Worm (Caenorhabditis elegans) whole organism, young adult: ENCODE measurements around the gene ufd-2.
A peak's percentile ranks its signal among the peaks of the same experiment; 100 is the strongest.

Source experiments
- K12H6.12 ChIP-seq: fragments of 200-800 bp; sonication (Bioruptor generic); optimal IDR thresholded peaks from 2 replicates; lab custom pipeline; 2018; ENCODE audit warnings: mild to moderate bottlenecking, missing genetic modification characterization, missing compliant biosample characterization
- ama-1 ChIP-seq, 3 experiments: fragments of 150-350 bp in 1 of 3; sonication (generic microtip) in 2 of 3; optimal IDR thresholded peaks; 2 replicates each; lab custom pipeline; 2014 to 2018; ENCODE audit warnings: missing biosample characterization in 2 of 3, missing genetic modification characterization in 2 of 3, missing genetic modification reagents in 2 of 3
- ets-4 ChIP-seq: fragments of 200-800 bp; sonication (Bioruptor generic); optimal IDR thresholded peaks from 2 replicates; lab custom pipeline; 2018; ENCODE audit warnings: mild to moderate bottlenecking, missing genetic modification characterization, missing compliant biosample characterization
- hlh-12 ChIP-seq: sonication (generic microtip); optimal IDR thresholded peaks from 2 replicates; lab custom pipeline; 2016; ENCODE audit warnings: missing genetic modification characterization, missing compliant biosample characterization
- hsf-1 ChIP-seq: fragments of 200-800 bp; sonication (Bioruptor generic); IDR thresholded peaks from 2 replicates; pipeline ENCODE4 v1.3.6; 2022; ENCODE audit warnings: missing genetic modification reagents, missing genetic modification characterization, missing compliant biosample characterization
- lag-1 ChIP-seq: fragments of 200-800 bp; sonication (Bioruptor generic); IDR thresholded peaks from 2 replicates; pipeline ENCODE4 v1.3.6; 2022; ENCODE audit warnings: missing genetic modification reagents, missing genetic modification characterization, missing compliant biosample characterization
- madf-8 ChIP-seq: fragments of 200-800 bp; sonication (Bioruptor generic); conservative IDR thresholded peaks from 2 replicates; pipeline ENCODE4 v1.3.6; 2022; ENCODE audit warnings: missing genetic modification reagents, missing genetic modification characterization, missing compliant biosample characterization
- snpc-4 ChIP-seq, 5 experiments: fragments of 150-350 bp in 1 of 5; sonication (generic microtip) in 4 of 5; optimal IDR thresholded peaks; 2 replicates each; lab custom pipeline; 2014 to 2018; ENCODE audit warnings: missing genetic modification characterization in 5 of 5, missing biosample characterization in 3 of 5, antibody characterized with exemption in 2 of 5, mild to moderate bottlenecking in 2 of 5, missing compliant biosample characterization in 2 of 5, missing genotype in 2 of 5, moderate library complexity in 2 of 5, missing genetic modification reagents in 1 of 5
- unc-62 ChIP-seq: fragments of 150-350 bp; optimal IDR thresholded peaks from 2 replicates; lab custom pipeline; 2014; ENCODE audit warnings: missing biosample characterization, missing genetic modification reagents, missing genetic modification characterization
- xnd-1 ChIP-seq: sonication (generic microtip); optimal IDR thresholded peaks from 2 replicates; lab custom pipeline; 2016; ENCODE audit warnings: missing genotype, missing genetic modification reagents, missing genetic modification characterization, missing compliant biosample characterization
- ztf-28 ChIP-seq: fragments of 200-800 bp; sonication (Bioruptor generic); IDR thresholded peaks from 2 replicates; pipeline ENCODE4 v1.3.6; 2022; ENCODE audit warnings: missing genetic modification reagents, missing genetic modification characterization, missing compliant biosample characterization
- ztf-3 ChIP-seq: fragments of 200-800 bp; sonication (Bioruptor generic); optimal IDR thresholded peaks from 2 replicates; lab custom pipeline; 2018; ENCODE audit warnings: mild to moderate bottlenecking, missing genetic modification characterization, missing compliant biosample characterization

- no peak for TF ChIP-seq hsf-1 (GFP tag; lab: Robert Waterston, UW)
- no peak for TF ChIP-seq ztf-28
- TF ChIP-seq ama-1 (optimal IDR thresholded peaks at IDR 0.05; lab: Kevin White, UChicago), result no peak
- no peak for TF ChIP-seq ama-1 (GFP tag; optimal IDR thresholded peaks at IDR 0.05; lab: Kevin White, UChicago)
- TF ChIP-seq snpc-4 (GFP tag; optimal IDR thresholded peaks at IDR 0.05; lab: Kevin White, UChicago), result no peak
- TF ChIP-seq snpc-4 (tag; optimal IDR thresholded peaks at IDR 0.05; lab: Kevin White, UChicago), result no peak
- peak; percentile 60 for TF ChIP-seq unc-62 (GFP tag; lab: Kevin White, UChicago)
- TF ChIP-seq hlh-12, result no peak
- no peak for TF ChIP-seq ztf-3
- TF ChIP-seq xnd-1, result no peak
- no peak for TF ChIP-seq lag-1 (GFP tag; lab: Robert Waterston, UW)
- no peak for TF ChIP-seq K12H6.12 (tag; lab: Kevin White, UChicago)
- no peak for TF ChIP-seq madf-8 (GFP tag; lab: Robert Waterston, UW)
- TF ChIP-seq ets-4, result no peak
Observed at ce11 chrII:8016167-8016566, 46.4 kb upstream of the ufd-2 start.
